Fruit fly (Drosophila melanogaster) whole organism, embryonic: ENCODE data around the gene Rpn1.

Experiments
- Aef1 ChIP-seq: fragments of 200-800 bp; sonication (Bioruptor generic); IDR thresholded peaks from 3 replicates; pipeline ENCODE4 v1.3.6; 2022; ENCODE audit warnings: missing biosample characterization, missing genetic modification characterization
- Asciz ChIP-seq: fragments of 200-800 bp; sonication (Bioruptor generic); optimal IDR thresholded peaks from 2 replicates; lab custom pipeline; 2017; ENCODE audit warnings: missing biosample characterization, mild to moderate bottlenecking, missing genetic modification characterization, missing genetic modification reagents
- Bgb ChIP-seq: fragments of 200-800 bp; sonication (Bioruptor generic); IDR thresholded peaks from 2 replicates; pipeline ENCODE4 v1.3.6; 2022; ENCODE audit warnings: missing biosample characterization, missing genetic modification characterization; ENCODE audit not compliant: partially characterized antibody
- CG11247 ChIP-seq: fragments of 200-800 bp; sonication (Bioruptor generic); IDR thresholded peaks from 2 replicates; pipeline ENCODE4 v1.3.6; 2022; ENCODE audit warnings: missing biosample characterization, missing genetic modification characterization
- CG13775 ChIP-seq: fragments of 200-800 bp; sonication (Bioruptor generic); optimal IDR thresholded peaks from 3 replicates; lab custom pipeline; 2017; ENCODE audit warnings: missing biosample characterization, mild to moderate bottlenecking, missing genetic modification characterization
- CG14050 ChIP-seq: fragments of 200-800 bp; sonication (Bioruptor generic); IDR thresholded peaks from 3 replicates; pipeline ENCODE4 v1.3.6; 2022; ENCODE audit warnings: missing biosample characterization, missing genetic modification characterization
- CG15073 ChIP-seq: fragments of 200-800 bp; sonication (Bioruptor generic); optimal IDR thresholded peaks from 2 replicates; lab custom pipeline; 2016; ENCODE audit warnings: missing biosample characterization, missing genetic modification characterization
- CG15601 ChIP-seq: fragments of 200-800 bp; sonication (Bioruptor generic); optimal IDR thresholded peaks from 3 replicates; lab custom pipeline; 2019; ENCODE audit warnings: missing biosample characterization, mild to moderate bottlenecking, missing genetic modification characterization, moderate library complexity
- CG17359 ChIP-seq: fragments of 200-800 bp; sonication (Bioruptor generic); optimal IDR thresholded peaks from 3 replicates; lab custom pipeline; 2018; ENCODE audit warnings: missing biosample characterization, mild to moderate bottlenecking, missing genetic modification characterization, moderate library complexity
- CG1792 ChIP-seq: fragments of 200-800 bp; sonication (Bioruptor generic); optimal IDR thresholded peaks from 2 replicates; lab custom pipeline; 2016; ENCODE audit warnings: missing biosample characterization, missing genetic modification characterization
- CG2678 ChIP-seq: fragments of 200-800 bp; sonication (Bioruptor generic); optimal IDR thresholded peaks from 3 replicates; lab custom pipeline; 2019; ENCODE audit warnings: missing biosample characterization, mild to moderate bottlenecking, missing genetic modification characterization, moderate library complexity
- CG30431 ChIP-seq: fragments of 200-800 bp; sonication (Bioruptor generic); optimal IDR thresholded peaks from 2 replicates; lab custom pipeline; 2017; ENCODE audit warnings: missing biosample characterization, missing genetic modification characterization
- CG3726 ChIP-seq: fragments of 200-800 bp; sonication (Bioruptor generic); IDR thresholded peaks from 3 replicates; pipeline ENCODE4, ENCODE4 v1.3.6; 2022; ENCODE audit warnings: missing biosample characterization, missing genetic modification characterization
- CG3838 ChIP-seq: fragments of 200-800 bp; sonication (Bioruptor generic); optimal IDR thresholded peaks from 3 replicates; lab custom pipeline; 2016; ENCODE audit warnings: missing biosample characterization, missing genetic modification characterization
- CG42726 ChIP-seq: fragments of 200-800 bp; sonication (Bioruptor generic); IDR thresholded peaks from 2 replicates; pipeline ENCODE4 v1.3.6; 2022; ENCODE audit warnings: missing biosample characterization, missing genetic modification characterization; ENCODE audit not compliant: partially characterized antibody
- CG4617 ChIP-seq: fragments of 200-800 bp; sonication (Bioruptor generic); optimal IDR thresholded peaks from 3 replicates; lab custom pipeline; 2016; ENCODE audit warnings: missing biosample characterization, missing genetic modification characterization, borderline replicate concordance
- CG4820 ChIP-seq: fragments of 200-800 bp; sonication (Bioruptor generic); optimal IDR thresholded peaks from 3 replicates; lab custom pipeline; 2016; ENCODE audit warnings: missing biosample characterization, missing genetic modification characterization
- CG7556 ChIP-seq: fragments of 200-800 bp; sonication (Bioruptor generic); optimal IDR thresholded peaks from 2 replicates; lab custom pipeline; 2017; ENCODE audit warnings: missing biosample characterization, mild to moderate bottlenecking, missing genetic modification characterization
- CG8290 ChIP-seq, 3 experiments: fragments of 200-800 bp; sonication (Bioruptor generic); optimal IDR thresholded peaks; 2 replicates each; lab custom pipeline; 2016 to 2019; ENCODE audit warnings: missing biosample characterization in 3 of 3, missing genetic modification characterization in 3 of 3, mild to moderate bottlenecking in 2 of 3, moderate library complexity in 1 of 3
- CG8359 ChIP-seq: fragments of 200-800 bp; sonication (Bioruptor generic); optimal IDR thresholded peaks from 2 replicates; lab custom pipeline; 2017; ENCODE audit warnings: missing biosample characterization, mild to moderate bottlenecking, missing genetic modification characterization, borderline replicate concordance
- CG9932 ChIP-seq: fragments of 200-800 bp; sonication (Bioruptor generic); IDR thresholded peaks from 2 replicates; pipeline ENCODE4 v1.3.6; 2022; ENCODE audit warnings: missing biosample characterization, missing genetic modification characterization
- Camta ChIP-seq: fragments of 200-800 bp; sonication (Bioruptor generic); optimal IDR thresholded peaks from 2 replicates; lab custom pipeline; 2016; ENCODE audit warnings: missing biosample characterization, missing genetic modification characterization
- CoRest ChIP-seq: fragments of 200-800 bp; sonication (Bioruptor generic); optimal IDR thresholded peaks from 3 replicates; lab custom pipeline; 2018; ENCODE audit warnings: missing biosample characterization, mild to moderate bottlenecking, missing genetic modification characterization, moderate library complexity
- Doc3 ChIP-seq: fragments of 200-800 bp; sonication (Bioruptor generic); IDR thresholded peaks from 3 replicates; pipeline ENCODE4 v1.3.6; 2022; ENCODE audit warnings: missing biosample characterization, missing genetic modification characterization; ENCODE audit not compliant: partially characterized antibody
- Drgx ChIP-seq: fragments of 200-800 bp; sonication (Bioruptor generic); IDR thresholded peaks from 2 replicates; pipeline ENCODE4 v1.3.6; 2022; ENCODE audit warnings: missing biosample characterization, missing genetic modification characterization
- Hmx ChIP-seq: fragments of 200-800 bp; sonication (Bioruptor generic); optimal IDR thresholded peaks from 2 replicates; lab custom pipeline; 2016; ENCODE audit warnings: missing biosample characterization, missing genetic modification characterization
- Lhr ChIP-seq: fragments of 200-800 bp; sonication (Bioruptor generic); optimal IDR thresholded peaks from 3 replicates; lab custom pipeline; 2017; ENCODE audit warnings: mild to moderate bottlenecking, missing biosample characterization, missing genetic modification reagents, missing genetic modification characterization
- NFAT ChIP-seq: fragments of 200-800 bp; sonication (Bioruptor generic); IDR thresholded peaks from 2 replicates; pipeline ENCODE4 v1.3.6; 2022; ENCODE audit warnings: missing biosample characterization, missing genetic modification characterization
- Sin3A ChIP-seq: fragments of >200 bp; optimal IDR thresholded peaks from 2 replicates; lab custom pipeline; 2018
- Sox102F ChIP-seq: fragments of 200-800 bp; sonication (Bioruptor generic); optimal IDR thresholded peaks from 2 replicates; lab custom pipeline; 2018; ENCODE audit warnings: missing biosample characterization, mild to moderate bottlenecking, missing genetic modification characterization, moderate library complexity
- Sry-β ChIP-seq: fragments of 200-800 bp; sonication (Bioruptor generic); optimal IDR thresholded peaks from 2 replicates; lab custom pipeline; 2018; ENCODE audit warnings: missing biosample characterization, mild to moderate bottlenecking, missing genetic modification characterization, moderate library complexity
- ab ChIP-seq: fragments of 200-800 bp; sonication (Bioruptor generic); optimal IDR thresholded peaks from 2 replicates; lab custom pipeline; 2016; ENCODE audit warnings: missing biosample characterization, missing genetic modification characterization
- cad ChIP-seq: fragments of >200 bp; optimal IDR thresholded peaks from 2 replicates; lab custom pipeline; 2017; ENCODE audit warnings: missing biosample characterization, missing genetic modification characterization
- dan ChIP-seq: fragments of 200-800 bp; sonication (Bioruptor generic); IDR thresholded peaks from 2 replicates; pipeline ENCODE4 v1.3.6; 2022; ENCODE audit warnings: missing biosample characterization, missing genetic modification characterization
- fd64A ChIP-seq: fragments of 200-800 bp; sonication (Bioruptor generic); optimal IDR thresholded peaks from 3 replicates; lab custom pipeline; 2018; ENCODE audit warnings: missing biosample characterization, mild to moderate bottlenecking, missing genetic modification characterization
- gcm ChIP-seq: fragments of 200-800 bp; sonication (Bioruptor generic); optimal IDR thresholded peaks from 2 replicates; lab custom pipeline; 2019; ENCODE audit warnings: missing biosample characterization, mild to moderate bottlenecking, missing genetic modification characterization, moderate library complexity
- grn ChIP-seq: fragments of 200-800 bp; sonication (Bioruptor generic); optimal IDR thresholded peaks from 3 replicates; lab custom pipeline; 2017; ENCODE audit warnings: missing biosample characterization, missing genetic modification characterization
- gsb ChIP-seq: fragments of 200-800 bp; sonication (Bioruptor generic); IDR thresholded peaks from 2 replicates; pipeline ENCODE4 v1.3.6; 2022; ENCODE audit warnings: missing biosample characterization, missing genetic modification characterization
- h ChIP-seq: fragments of >200 bp; optimal IDR thresholded peaks from 2 replicates; lab custom pipeline; 2017
- her ChIP-seq: fragments of 200-800 bp; sonication (Bioruptor generic); optimal IDR thresholded peaks from 2 replicates; lab custom pipeline; 2016; ENCODE audit warnings: missing biosample characterization, missing genetic modification characterization
- kah ChIP-seq: fragments of 200-800 bp; sonication (Bioruptor generic); optimal IDR thresholded peaks from 2 replicates; lab custom pipeline; 2018; ENCODE audit warnings: missing biosample characterization, mild to moderate bottlenecking, missing genetic modification characterization
- kay ChIP-seq: fragments of 200-800 bp; sonication (Bioruptor generic); optimal IDR thresholded peaks from 2 replicates; lab custom pipeline; 2016; ENCODE audit warnings: missing biosample characterization, missing genetic modification characterization
- lab ChIP-seq: fragments of 200-800 bp; sonication (Bioruptor generic); optimal IDR thresholded peaks from 3 replicates; lab custom pipeline; 2017; ENCODE audit warnings: missing biosample characterization, missing genetic modification characterization, mild to moderate bottlenecking, moderate library complexity, missing genetic modification reagents
- nau ChIP-seq: fragments of 200-800 bp; sonication (Bioruptor generic); optimal IDR thresholded peaks from 3 replicates; lab custom pipeline; 2017; ENCODE audit warnings: missing biosample characterization, mild to moderate bottlenecking, missing genetic modification characterization, missing genetic modification reagents
- phol ChIP-seq: fragments of 200-800 bp; sonication (Bioruptor generic); optimal IDR thresholded peaks from 3 replicates; lab custom pipeline; 2018; ENCODE audit warnings: missing biosample characterization, mild to moderate bottlenecking, missing genetic modification characterization, moderate library complexity
- sob ChIP-seq: fragments of 200-800 bp; sonication (Bioruptor generic); IDR thresholded peaks from 2 replicates; pipeline ENCODE4 v1.3.6; 2022; ENCODE audit warnings: missing biosample characterization, missing genetic modification characterization
- ssp ChIP-seq: fragments of 200-800 bp; sonication (Bioruptor generic); IDR thresholded peaks from 2 replicates; pipeline ENCODE4 v1.3.6; 2022; ENCODE audit warnings: missing biosample characterization, missing genetic modification characterization
- z ChIP-seq: fragments of 200-800 bp; sonication (Bioruptor generic); IDR thresholded peaks from 3 replicates; pipeline ENCODE4 v1.3.6; 2022; ENCODE audit warnings: missing biosample characterization, missing genetic modification characterization

Rpn1 gene

DNA sequence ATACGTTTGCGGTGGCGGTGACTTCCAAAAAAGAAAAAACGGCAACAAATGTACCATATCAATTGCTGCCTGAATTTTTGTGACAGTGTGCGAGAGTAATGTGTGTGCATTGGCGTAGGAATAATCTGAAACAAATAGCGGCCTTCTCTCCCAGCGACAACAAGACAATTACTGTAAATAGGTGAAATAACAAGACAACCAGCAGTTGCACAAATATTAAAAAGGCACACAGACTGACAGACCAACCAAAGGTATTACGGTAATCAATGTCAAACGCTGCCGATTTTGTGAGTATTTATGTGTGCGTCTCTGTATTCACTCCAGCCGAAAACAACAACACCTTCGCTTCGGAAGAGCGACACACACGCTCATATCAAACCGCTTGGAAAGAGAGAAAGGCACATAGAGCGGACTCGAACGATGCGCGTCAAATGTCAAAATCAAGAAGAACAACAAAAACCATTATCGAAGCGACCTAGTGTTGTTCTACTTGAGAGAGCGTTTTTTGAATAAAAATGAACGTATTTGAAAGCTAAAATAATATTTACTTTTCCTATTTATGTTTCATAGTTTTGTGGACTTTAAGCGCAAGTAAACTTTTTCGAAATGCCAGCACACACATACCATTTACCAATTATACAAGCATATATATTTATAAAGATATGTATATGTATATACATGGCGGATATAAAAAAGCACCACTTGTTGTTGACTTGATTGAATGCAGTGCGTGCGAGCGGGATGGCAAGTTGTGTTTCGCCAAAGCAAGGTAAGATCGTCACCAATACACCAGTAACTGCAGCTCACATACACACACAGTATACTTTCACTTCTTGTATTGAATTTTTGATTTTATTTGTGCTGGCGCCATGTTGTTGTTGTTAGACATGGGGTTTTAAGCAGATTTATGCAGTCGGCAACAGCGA, 7.8 kb upstream of the Rpn1 start (continued):
- no peak for TF ChIP-seq ssp (GFP tag; lab: Robert Waterston, UW)
- TF ChIP-seq gcm (GFP tag; lab: Kevin White, UChicago) = peak; percentile 43
- no peak for TF ChIP-seq Sry-β
- TF ChIP-seq Drgx (GFP tag; lab: Robert Waterston, UW) = no peak
- TF ChIP-seq CG17359 (tag; lab: Kevin White, UChicago) = peak; percentile 63
- peak; percentile 52 for TF ChIP-seq Camta (GFP tag; lab: Kevin White, UChicago)
- TF ChIP-seq CG14050 (GFP tag; lab: Robert Waterston, UW) = 0 out of 3 replicates have a peak, but pooled peaks have one; percentile 14
- TF ChIP-seq CG8290 (GFP tag; optimal IDR thresholded peaks at IDR 0.05; lab: Kevin White, UChicago) = no peak
- peak; percentile 66 to 91 for TF ChIP-seq CG8290 (tag; optimal IDR thresholded peaks at IDR 0.05; lab: Kevin White, UChicago)
- TF ChIP-seq NFAT (GFP tag; lab: Robert Waterston, UW) = peak; percentile 62; the same call in 1 of the 2 replicates
- TF ChIP-seq Sin3A = no peak
- TF ChIP-seq grn (GFP tag; lab: Kevin White, UChicago) = peak; percentile 12
- TF ChIP-seq CG15601 (tag; lab: Kevin White, UChicago) = peak; percentile 82
- TF ChIP-seq h (lab: Kevin White, UChicago) = no peak
- no peak for TF ChIP-seq dan (GFP tag; lab: Robert Waterston, UW)
- no peak for TF ChIP-seq CG42726
- peak; percentile 70 for TF ChIP-seq kay (GFP tag; lab: Kevin White, UChicago)
- TF ChIP-seq CG8359 (GFP tag; lab: Kevin White, UChicago) = peak; percentile 40
- peak; percentile 37 for TF ChIP-seq CG13775 (GFP tag; lab: Kevin White, UChicago)
- TF ChIP-seq Hmx = no peak
- TF ChIP-seq lab (GFP tag; lab: Kevin White, UChicago) = peak; percentile 92
- peak; percentile 62 for TF ChIP-seq Lhr (GFP tag; lab: Kevin White, UChicago)
- peak; percentile 79 for TF ChIP-seq CG11247
- TF ChIP-seq kah (GFP tag; lab: Kevin White, UChicago) = peak; percentile 98
- TF ChIP-seq CG3726 (GFP tag; lab: Robert Waterston, UW) = no peak; the same call in 2 of the 3 replicates
- no peak for TF ChIP-seq Doc3 (GFP tag; lab: Robert Waterston, UW)
- no peak; the same call in 2 of the 3 replicates for TF ChIP-seq Aef1
- peak; percentile 10 for TF ChIP-seq CG3838 (GFP tag; lab: Kevin White, UChicago)
- no peak for TF ChIP-seq CG15073 (GFP tag; lab: Kevin White, UChicago)
- TF ChIP-seq gsb (GFP tag; lab: Robert Waterston, UW) = peak; percentile 41; the same call in 1 of the 2 replicates
- TF ChIP-seq fd64A (GFP tag; lab: Kevin White, UChicago) = peak; percentile 83
- TF ChIP-seq CG9932 (GFP tag; lab: Robert Waterston, UW) = 0 out of 2 replicates have a peak, but pooled peaks have one; percentile 11
- TF ChIP-seq CG1792 = peak; percentile 64
- peak; percentile 26 for TF ChIP-seq CG4820 (GFP tag; lab: Kevin White, UChicago)
- peak; percentile 67 for TF ChIP-seq CG7556
- no peak for TF ChIP-seq Bgb
- no peak for TF ChIP-seq phol (tag; lab: Kevin White, UChicago)
- TF ChIP-seq nau (GFP tag; lab: Kevin White, UChicago) = peak; percentile 74
- peak; percentile 12 for TF ChIP-seq CG4617
- no peak for TF ChIP-seq ab (GFP tag; lab: Kevin White, UChicago)
- TF ChIP-seq sob (GFP tag; lab: Robert Waterston, UW) = peak; percentile 55; the same call in 1 of the 2 replicates
- peak; percentile 52 for TF ChIP-seq Asciz (GFP tag; lab: Kevin White, UChicago)
- no peak for TF ChIP-seq cad
- TF ChIP-seq CoRest (tag; lab: Kevin White, UChicago) = peak; percentile 40
- no peak for TF ChIP-seq CG30431 (GFP tag; lab: Kevin White, UChicago)
- peak; percentile 52; the same call in 1 of the 3 replicates for TF ChIP-seq z (GFP tag; lab: Robert Waterston, UW)
- TF ChIP-seq Sox102F (GFP tag; lab: Kevin White, UChicago) = peak; percentile 44
- peak; percentile 66 for TF ChIP-seq CG2678 (tag; lab: Kevin White, UChicago)
- TF ChIP-seq her (GFP tag; lab: Kevin White, UChicago) = peak; percentile 72
